Fruit fly (Drosophila melanogaster): ENCODE results near the gene MED30.

The MED30 gene

DNA sequence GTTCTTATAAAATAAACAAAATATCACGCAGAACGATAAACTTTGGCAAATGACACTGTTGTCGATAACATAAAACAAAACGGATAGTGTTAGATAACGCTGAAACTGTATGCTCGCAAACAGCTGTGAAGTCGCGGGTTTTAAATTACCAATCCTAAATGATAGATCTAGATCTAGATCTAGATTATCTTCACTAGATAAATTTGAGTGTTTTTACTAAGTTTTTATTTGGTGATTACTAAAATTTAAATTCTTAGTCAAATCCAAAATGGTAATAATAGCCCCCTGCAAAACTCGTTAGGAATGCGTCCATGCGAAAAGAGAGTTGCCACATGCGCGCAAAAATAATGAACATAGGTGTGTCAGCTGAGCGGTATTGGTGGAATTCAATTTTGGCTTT is at the start of gene MED30, which contains the start of gene Rev1 (continued):
- TF ChIP-seq CG10366 (GFP tag; IDR thresholded peaks at IDR 0.05) (peak; percentile 89), CG18764 (GFP tag; optimal IDR thresholded peaks at IDR 0.05) (peak; percentile 88), abd-A (tag; optimal IDR thresholded peaks at IDR 0.05) (no peak), Hmr (GFP tag; optimal IDR thresholded peaks at IDR 0.05) (peak; percentile 96), ap (GFP tag; IDR thresholded peaks at IDR 0.05) (peak; percentile 78), klu (GFP tag; IDR thresholded peaks at IDR 0.05) (peak; percentile 79), mld (GFP tag; IDR thresholded peaks at IDR 0.05; ENCODE audit: partially characterized antibody) (no peak), dmrt99B (tag; optimal IDR thresholded peaks at IDR 0.05) (peak; percentile 90), pfk (GFP tag; optimal IDR thresholded peaks at IDR 0.05) (peak; percentile 20), CG7963 (GFP tag; IDR thresholded peaks at IDR 0.05; ENCODE audit: partially characterized antibody) (no peak), ham (GFP tag; IDR thresholded peaks at IDR 0.05) (peak; percentile 74; the same call in 1 of the 2 replicates), Hr3 (GFP tag; optimal IDR thresholded peaks at IDR 0.05) (peak; percentile 92), lov (optimal IDR thresholded peaks at IDR 0.05) (no peak), lov (GFP tag; IDR thresholded peaks at IDR 0.05) (peak; percentile 83), kah (GFP tag; optimal IDR thresholded peaks at IDR 0.05) (peak; percentile 66), CG3407 (GFP tag; optimal IDR thresholded peaks at IDR 0.05) (peak; percentile 73), CG11085 (GFP tag; IDR thresholded peaks at IDR 0.05) (peak; percentile 89), CG14441 (GFP tag; IDR thresholded peaks at IDR 0.05) (peak; percentile 91), HLHmδ (GFP tag; optimal IDR thresholded peaks at IDR 0.05) (no peak), fd3F (GFP tag; optimal IDR thresholded peaks at IDR 0.05) (peak; percentile 92), oc (tag; optimal IDR thresholded peaks at IDR 0.05) (peak; percentile 85), Opbp (GFP tag; IDR thresholded peaks at IDR 0.05; ENCODE audit: partially characterized antibody) (0 out of 3 replicates have a peak, but pooled peaks have one; percentile 8), NC2α (GFP tag; optimal IDR thresholded peaks at IDR 0.05) (peak; percentile 90), CG6689 (GFP tag; IDR thresholded peaks at IDR 0.05) (peak; percentile 87), ato (GFP tag; IDR thresholded peaks at IDR 0.05; ENCODE audit: partially characterized antibody) (no peak), gro (GFP tag; optimal IDR thresholded peaks at IDR 0.05) (peak; percentile 98), CG17829 (tag; optimal IDR thresholded peaks at IDR 0.05) (peak; percentile 91), Kr (GFP tag; optimal IDR thresholded peaks at IDR 0.05) (no peak), sc (optimal IDR thresholded peaks at IDR 0.05) (no peak), sc (GFP tag; optimal IDR thresholded peaks at IDR 0.05) (peak; percentile 53), CoRest (tag; optimal IDR thresholded peaks at IDR 0.05) (peak; percentile 92), CG32767 (GFP tag; IDR thresholded peaks at IDR 0.05) (peak; percentile 87), Fer3 (tag; optimal IDR thresholded peaks at IDR 0.05) (peak; percentile 93), Myb (GFP tag; optimal IDR thresholded peaks at IDR 0.05) (peak; percentile 88), odd (GFP tag; optimal IDR thresholded peaks at IDR 0.05) (no peak), CG4820 (GFP tag; optimal IDR thresholded peaks at IDR 0.05) (peak; percentile 80), CG4328 (GFP tag; optimal IDR thresholded peaks at IDR 0.05) (peak; percentile 83), CG12659 (GFP tag; optimal IDR thresholded peaks at IDR 0.05) (peak; percentile 97), CG12219 (GFP tag; optimal IDR thresholded peaks at IDR 0.05) (peak; percentile 87), CG3065 (GFP tag; optimal IDR thresholded peaks at IDR 0.05) (peak; percentile 77), Gug (GFP tag; IDR thresholded peaks at IDR 0.05) (peak; percentile 95), gt (GFP tag; IDR thresholded peaks at IDR 0.05) (no peak; the same call in 1 of the 2 replicates), CG42726 (GFP tag; IDR thresholded peaks at IDR 0.05; ENCODE audit: partially characterized antibody) (no peak), CG13296 (GFP tag; optimal IDR thresholded peaks at IDR 0.05) (peak; percentile 93), Dref (GFP tag; IDR thresholded peaks at IDR 0.05) (peak; percentile 70), CG30431 (GFP tag; optimal IDR thresholded peaks at IDR 0.05) (peak; percentile 86), Ada2b (GFP tag; IDR thresholded peaks at IDR 0.05) (peak; percentile 91), zf30C (GFP tag; optimal IDR thresholded peaks at IDR 0.05) (peak; percentile 11), CG10462 (GFP tag; optimal IDR thresholded peaks at IDR 0.05) (peak; percentile 91), Xrp1 (GFP tag; IDR thresholded peaks at IDR 0.05) (peak; percentile 93), CG17186 (GFP tag; optimal IDR thresholded peaks at IDR 0.05) (peak; percentile 60)

All from whole organism, embryonic.